Fruit fly (Drosophila melanogaster): ENCODE results near the gene Oseg5.
A peak's percentile ranks its signal among the peaks of the same experiment; 100 is the strongest.

Gene Oseg5

dm6 chr2L:20822489-20823195 lies 13.0 kb downstream of the Oseg5 start, which contains the start of gene CG9331 (continued):
- TF ChIP-seq CG1024 (GFP tag; IDR thresholded peaks at IDR 0.05) (no peak), CG9797 (GFP tag; optimal IDR thresholded peaks at IDR 0.05) (no peak), CG13287 (GFP tag; IDR thresholded peaks at IDR 0.05; ENCODE audit: partially characterized antibody) (peak; percentile 33; the same call in 1 of the 2 replicates), bbx (GFP tag; IDR thresholded peaks at IDR 0.05; ENCODE audit: partially characterized antibody) (peak; percentile 75; the same call in 1 of the 2 replicates), YL-1 (GFP tag; optimal IDR thresholded peaks at IDR 0.05) (no peak), Antp (GFP tag; optimal IDR thresholded peaks at IDR 0.05) (no peak), CG8359 (GFP tag; optimal IDR thresholded peaks at IDR 0.05; ENCODE audit: borderline replicate concordance) (no peak), Dip2 (GFP tag; IDR thresholded peaks at IDR 0.05) (no peak), dimm (GFP tag; IDR thresholded peaks at IDR 0.05) (no peak), nom (GFP tag; optimal IDR thresholded peaks at IDR 0.05) (peak; percentile 22), wor (GFP tag; IDR thresholded peaks at IDR 0.05) (no peak), mam (GFP tag; optimal IDR thresholded peaks at IDR 0.05) (no peak), CG14441 (GFP tag; IDR thresholded peaks at IDR 0.05) (no peak), Xbp1 (GFP tag; optimal IDR thresholded peaks at IDR 0.05) (no peak), CG15479 (GFP tag; optimal IDR thresholded peaks at IDR 0.05) (peak; percentile 58), stc (GFP tag; IDR thresholded peaks at IDR 0.05) (0 out of 2 replicates have a peak, but pooled peaks have one; percentile 12), CG13296 (GFP tag; optimal IDR thresholded peaks at IDR 0.05) (no peak)

DNA sequence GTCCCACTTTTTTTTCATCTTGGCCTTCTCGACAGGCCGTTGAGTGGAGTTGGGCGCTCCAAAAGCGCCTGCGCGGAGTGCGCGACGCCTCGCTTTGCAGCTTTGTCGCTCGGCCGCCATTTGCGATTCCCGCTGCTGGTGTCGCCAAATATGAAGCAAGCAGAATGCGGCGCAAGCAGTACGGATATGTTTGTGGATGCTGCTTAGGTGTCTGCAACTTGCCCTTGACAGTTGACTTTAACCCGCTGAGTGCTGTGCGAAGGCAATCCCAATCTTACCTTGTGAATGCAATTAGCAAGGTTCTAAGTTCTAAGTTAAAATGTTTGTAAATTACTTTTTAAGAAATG lies 13.6 kb downstream of the Oseg5 start:
- no peak for TF ChIP-seq sqz (GFP tag; optimal IDR thresholded peaks at IDR 0.05)
- peak; percentile 2 for TF ChIP-seq Atf-2 (GFP tag; optimal IDR thresholded peaks at IDR 0.05)
- no peak for TF ChIP-seq Fer1 (GFP tag; optimal IDR thresholded peaks at IDR 0.05)
- TF ChIP-seq dmrt99B (tag; optimal IDR thresholded peaks at IDR 0.05): no peak
- 0 out of 2 replicates have a peak, but pooled peaks have one; percentile 20 for TF ChIP-seq Bgb (GFP tag; IDR thresholded peaks at IDR 0.05; ENCODE audit: partially characterized antibody)
- no peak for TF ChIP-seq az2 (GFP tag; optimal IDR thresholded peaks at IDR 0.05)
- no peak for TF ChIP-seq PHDP (tag; optimal IDR thresholded peaks at IDR 0.05)
- TF ChIP-seq CG8359 (GFP tag; optimal IDR thresholded peaks at IDR 0.05; ENCODE audit: borderline replicate concordance): no peak
- TF ChIP-seq Gsc (GFP tag; IDR thresholded peaks at IDR 0.05): no peak
- TF ChIP-seq Doc2 (GFP tag; IDR thresholded peaks at IDR 0.05): no peak
- TF ChIP-seq CG10321 (GFP tag; IDR thresholded peaks at IDR 0.05): no peak
- TF ChIP-seq cg (GFP tag; optimal IDR thresholded peaks at IDR 0.05): no peak
- no peak for TF ChIP-seq CG4404 (GFP tag; IDR thresholded peaks at IDR 0.05)
- TF ChIP-seq Dfd (GFP tag; optimal IDR thresholded peaks at IDR 0.05): no peak
- no peak for TF ChIP-seq CG6813 (GFP tag; optimal IDR thresholded peaks at IDR 0.05)
- peak; percentile 12 for TF ChIP-seq sug (tag; optimal IDR thresholded peaks at IDR 0.05)
- TF ChIP-seq insv (GFP tag; optimal IDR thresholded peaks at IDR 0.05): no peak
- no peak for TF ChIP-seq cwo (GFP tag; optimal IDR thresholded peaks at IDR 0.05)
- TF ChIP-seq dan (GFP tag; IDR thresholded peaks at IDR 0.05): no peak
- TF ChIP-seq ato (GFP tag; IDR thresholded peaks at IDR 0.05; ENCODE audit: partially characterized antibody): no peak
- peak; percentile 26 for TF ChIP-seq ERR (GFP tag; optimal IDR thresholded peaks at IDR 0.05)
- TF ChIP-seq salm (tag; optimal IDR thresholded peaks at IDR 0.05): no peak
- no peak for TF ChIP-seq BtbVII (GFP tag; optimal IDR thresholded peaks at IDR 0.05)
- no peak for TF ChIP-seq CG3726 (GFP tag; IDR thresholded peaks at IDR 0.05)
- peak; percentile 28 for TF ChIP-seq CG10147 (GFP tag; optimal IDR thresholded peaks at IDR 0.05)
- no peak for TF ChIP-seq bcd (GFP tag; optimal IDR thresholded peaks at IDR 0.05)
- no peak for TF ChIP-seq en (GFP tag; optimal IDR thresholded peaks at IDR 0.05)
- TF ChIP-seq CG17912 (GFP tag; optimal IDR thresholded peaks at IDR 0.05): no peak
- TF ChIP-seq HLHmδ (GFP tag; optimal IDR thresholded peaks at IDR 0.05): no peak
- TF ChIP-seq CG6654 (GFP tag; optimal IDR thresholded peaks at IDR 0.05): no peak
- TF ChIP-seq CG9215 (GFP tag; IDR thresholded peaks at IDR 0.05): no peak
- TF ChIP-seq dati (GFP tag; IDR thresholded peaks at IDR 0.05): no peak
- no peak for TF ChIP-seq CG12155 (GFP tag; optimal IDR thresholded peaks at IDR 0.05)
- TF ChIP-seq CG16779 (GFP tag; IDR thresholded peaks at IDR 0.05): no peak

Measured in whole organism, embryonic.